Worm (Caenorhabditis elegans): ENCODE data around the gene kin-21.
"Not testable (repeated sequence)": the region's sequence is repeated elsewhere in the genome, so short reads cannot be mapped to it uniquely, and the experiment has no call there.

DNA sequence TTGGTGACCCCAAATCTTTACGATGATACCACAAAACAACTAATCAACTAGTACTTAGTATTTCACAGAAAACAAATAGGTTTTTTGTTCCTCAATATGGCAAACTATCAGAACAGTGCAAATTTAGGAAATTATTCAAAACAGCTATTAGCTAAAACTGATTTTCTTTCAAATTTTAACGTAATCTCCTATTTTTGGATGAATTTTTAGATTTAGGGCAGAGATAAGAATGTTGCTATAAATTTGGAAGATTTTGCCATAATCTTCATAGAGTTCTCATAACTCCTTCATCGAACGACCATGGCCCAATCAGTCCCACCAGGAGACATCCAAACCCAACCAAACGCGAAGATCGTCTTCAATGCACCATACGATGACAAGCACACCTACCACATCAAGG is 4.7 kb downstream of the kin-21 start, which contains the start of gene msp-10:
- TF ChIP-seq W03F9.2, him-1 (tag; optimal IDR thresholded peaks at IDR 0.05): not testable (repeated sequence)
